Worm (Caenorhabditis elegans): ENCODE data around the gene ets-10.

The ets-10 gene

DNA sequence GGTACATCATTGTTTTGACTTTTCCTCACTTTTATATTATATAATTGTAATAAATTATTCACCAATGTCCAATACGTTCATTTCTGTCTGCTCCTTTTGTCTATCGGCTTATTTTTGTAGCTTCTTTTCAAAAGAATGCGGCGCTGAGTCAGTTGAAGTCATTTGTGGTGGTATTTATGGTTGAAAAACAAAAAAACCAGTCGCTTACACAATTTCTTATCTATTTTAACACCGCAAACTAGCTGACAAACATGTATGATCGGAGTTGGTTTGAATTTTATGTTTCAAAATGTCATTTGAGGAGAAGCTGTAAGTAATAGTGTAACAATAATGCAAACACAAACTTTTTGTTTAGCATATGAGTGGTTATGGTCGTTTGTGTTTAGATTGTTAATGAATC is at the start of gene ets-10:
Gene ets-10, plus strand, starts transcription at position 201 of the 400 bp plus-strand sequence.
- TF ChIP-seq hlh-30 (tag; optimal IDR thresholded peaks at IDR 0.05; ENCODE audit: insufficient read depth): no peak
- TF ChIP-seq mdl-1 (tag; optimal IDR thresholded peaks at IDR 0.05): no peak
- TF ChIP-seq daf-12 (tag; optimal IDR thresholded peaks at IDR 0.05): no peak
- no peak for TF ChIP-seq egl-43 (GFP tag; IDR thresholded peaks at IDR 0.05)
- no peak for TF ChIP-seq lim-7 (GFP tag; IDR thresholded peaks at IDR 0.05)
- no peak for TF ChIP-seq ceh-82 (tag; optimal IDR thresholded peaks at IDR 0.05)
- no peak for TF ChIP-seq jun-1 (tag; optimal IDR thresholded peaks at IDR 0.05)
- TF ChIP-seq pqm-1 (tag; optimal IDR thresholded peaks at IDR 0.05): peak; percentile 52
- no peak for TF ChIP-seq nhr-237 (tag; optimal IDR thresholded peaks at IDR 0.05)
- no peak for TF ChIP-seq ceh-62 (tag; optimal IDR thresholded peaks at IDR 0.05)
- no peak for TF ChIP-seq daf-16 (GFP tag; optimal IDR thresholded peaks at IDR 0.05)
- TF ChIP-seq daf-16 (tag; optimal IDR thresholded peaks at IDR 0.05): peak; percentile 82
- TF ChIP-seq cey-2 (tag; optimal IDR thresholded peaks at IDR 0.05; ENCODE audit: borderline replicate concordance, insufficient read depth): no peak
- TF ChIP-seq hlh-11 (tag; optimal IDR thresholded peaks at IDR 0.05): no peak
- TF ChIP-seq set-16 (GFP tag; IDR thresholded peaks at IDR 0.05): no peak
- TF ChIP-seq rbr-2 (tag; optimal IDR thresholded peaks at IDR 0.05): no peak
- TF ChIP-seq unc-39 (tag; optimal IDR thresholded peaks at IDR 0.05): no peak
- TF ChIP-seq nhr-6 (tag; optimal IDR thresholded peaks at IDR 0.05): peak; percentile 56
- TF ChIP-seq php-3 (GFP tag; IDR thresholded peaks at IDR 0.05): peak; percentile 46; the same call in 1 of the 2 replicates
- no peak for TF ChIP-seq ctbp-1 (GFP tag; IDR thresholded peaks at IDR 0.05)
- TF ChIP-seq hif-1 (tag; optimal IDR thresholded peaks at IDR 0.05): no peak
- peak; percentile 65 for TF ChIP-seq nhr-28 (tag; optimal IDR thresholded peaks at IDR 0.05)
- TF ChIP-seq ZK337.2 (GFP tag; IDR thresholded peaks at IDR 0.05): no peak
- peak; percentile 31 for TF ChIP-seq dve-1 (tag; optimal IDR thresholded peaks at IDR 0.05; ENCODE audit: insufficient read depth)
- TF ChIP-seq Y48G9A.11 (GFP tag; IDR thresholded peaks at IDR 0.05): no peak
- TF ChIP-seq lin-13 (GFP tag; optimal IDR thresholded peaks at IDR 0.05): no peak
- no peak for TF ChIP-seq hmg-1.1 (GFP tag; IDR thresholded peaks at IDR 0.05)
- no peak for TF ChIP-seq zag-1 (tag; optimal IDR thresholded peaks at IDR 0.05)
- TF ChIP-seq nhr-10 (tag; optimal IDR thresholded peaks at IDR 0.05): no peak
- no peak for TF ChIP-seq lin-1 (GFP tag; IDR thresholded peaks at IDR 0.05)

DNA sequence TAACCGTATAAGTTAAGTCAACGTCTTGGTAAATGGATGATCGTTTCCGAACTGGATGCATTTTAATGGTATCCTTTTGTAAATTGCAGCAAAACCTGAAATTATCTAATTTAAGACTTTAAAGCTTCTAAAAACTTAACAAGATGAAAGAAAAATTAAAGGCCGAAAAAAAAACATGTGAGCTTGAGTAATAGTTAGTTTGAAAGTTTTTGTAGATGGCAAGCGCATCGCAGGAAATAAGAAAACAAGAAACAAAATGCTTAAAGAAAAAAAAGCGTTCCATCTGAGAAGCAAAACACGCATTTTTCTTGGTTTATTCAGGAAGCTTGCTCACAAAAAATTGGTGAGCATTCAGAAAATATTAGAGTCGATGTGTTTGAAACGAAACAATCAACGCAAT is 48.2 kb upstream of the ets-10 start, which contains the start of gene rab-37:
Gene rab-37, minus strand, starts transcription at position 101 of the 400 bp plus-strand sequence.
- TF ChIP-seq lim-7 (GFP tag; IDR thresholded peaks at IDR 0.05) (no peak), aha-1 (tag) (peak; percentile 39)

DNA sequence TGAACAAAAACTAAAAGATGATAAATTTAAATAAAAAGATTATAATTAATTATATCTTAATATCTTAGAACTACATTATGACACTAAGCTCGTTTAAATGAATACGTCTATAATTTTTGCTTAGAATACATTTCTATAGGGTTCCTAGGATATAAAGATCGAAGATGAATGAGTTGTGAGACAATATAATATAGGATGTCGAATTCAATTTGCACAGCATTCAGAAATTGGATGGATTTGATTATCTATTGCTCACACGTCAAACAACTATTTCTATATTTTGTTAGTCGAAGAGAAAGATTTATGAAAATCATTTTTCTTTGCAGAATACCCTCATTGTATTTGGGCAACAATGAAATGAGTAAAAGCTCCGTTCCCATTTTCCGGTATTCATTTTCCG is 45.0 kb upstream of the ets-10 start:
- TF ChIP-seq fkh-10 (GFP tag; optimal IDR thresholded peaks at IDR 0.05) (peak; percentile 18), ces-1 (GFP tag; optimal IDR thresholded peaks at IDR 0.05) (peak; percentile 79), nhr-237 (tag; optimal IDR thresholded peaks at IDR 0.05) (no peak)

- TF ChIP-seq aly-2 (tag; optimal IDR thresholded peaks at IDR 0.05) (no peak), tag-97 (GFP tag; IDR thresholded peaks at IDR 0.05) (no peak), mdt-29 (GFP tag; IDR thresholded peaks at IDR 0.05) (peak; percentile 50; the same call in 1 of the 2 replicates), nhr-28 (tag; optimal IDR thresholded peaks at IDR 0.05) (peak; percentile 71), nhr-77 (tag; optimal IDR thresholded peaks at IDR 0.05) (peak; percentile 48), ceh-62 (tag; optimal IDR thresholded peaks at IDR 0.05) (no peak), ceh-82 (tag; optimal IDR thresholded peaks at IDR 0.05) (no peak), zfp-3 (GFP tag; conservative IDR thresholded peaks at IDR 0.05) (no peak), hlh-30 (tag; optimal IDR thresholded peaks at IDR 0.05; ENCODE audit: insufficient read depth) (peak; percentile 68), skn-1 (tag; optimal IDR thresholded peaks at IDR 0.05) (no peak), nhr-48 (tag; optimal IDR thresholded peaks at IDR 0.05) (peak; percentile 43), Y105C5A.15 (GFP tag; IDR thresholded peaks at IDR 0.05) (no peak), R02D3.7 (tag; optimal IDR thresholded peaks at IDR 0.05) (no peak), snpc-1.2 (GFP tag; IDR thresholded peaks at IDR 0.05) (no peak), madf-5 (GFP tag; IDR thresholded peaks at IDR 0.05) (no peak), attf-4 (tag; optimal IDR thresholded peaks at IDR 0.05) (no peak), daf-16 (GFP tag; optimal IDR thresholded peaks at IDR 0.05) (peak in 1 of 2 experiments; percentile 85), daf-16 (tag; optimal IDR thresholded peaks at IDR 0.05) (peak; percentile 71), mep-1 (tag; optimal IDR thresholded peaks at IDR 0.05) (peak; percentile 13), Y5F2A.4 (GFP tag; optimal IDR thresholded peaks at IDR 0.05) (no peak), dve-1 (tag; optimal IDR thresholded peaks at IDR 0.05; ENCODE audit: insufficient read depth) (peak; percentile 77)
These were observed 39.4 kb upstream of the ets-10 start for ce11 chrX:4244489-4245123.
